Worm (Caenorhabditis elegans) whole organism, L4 larva: ENCODE data around the gene arrd-10.
A peak's percentile ranks its signal among the peaks of the same experiment; 100 is the strongest.

ENCODE experiments used
- D1046.2 ChIP-seq: fragments of 200-800 bp; sonication (Bioruptor generic); IDR thresholded peaks from 2 replicates; pipeline ENCODE4 v1.3.6; 2022; ENCODE audit warnings: missing genetic modification characterization, missing compliant biosample characterization
- F44E2.7 ChIP-seq: fragments of 200-800 bp; sonication (Bioruptor generic); IDR thresholded peaks from 2 replicates; pipeline ENCODE4 v2.1.2; 2022; ENCODE audit warnings: missing genetic modification characterization, missing compliant biosample characterization
- F49E8.2 ChIP-seq: sonication (generic microtip); optimal IDR thresholded peaks from 2 replicates; lab custom pipeline; 2016; ENCODE audit warnings: missing compliant biosample characterization, mild to moderate bottlenecking, missing genetic modification characterization, borderline replicate concordance
- R02D3.7 ChIP-seq: fragments of 150-350 bp; sonication (generic microtip); optimal IDR thresholded peaks from 3 replicates; lab custom pipeline; 2014; ENCODE audit warnings: missing biosample characterization, missing genetic modification characterization
- T26A8.4 ChIP-seq: fragments of 200-800 bp; sonication (Bioruptor generic); IDR thresholded peaks from 2 replicates; pipeline ENCODE4 v1.3.6; 2022; ENCODE audit warnings: missing genetic modification characterization, missing compliant biosample characterization
- aha-1 ChIP-seq: fragments of 150-350 bp; peaks from one replicate; lab custom pipeline; 2014; ENCODE audit warnings: missing biosample characterization, missing genetic modification characterization
- arid-1 ChIP-seq: fragments of 200-800 bp; sonication (Bioruptor generic); conservative IDR thresholded peaks from 2 replicates; pipeline ENCODE4 v1.3.6; 2022; ENCODE audit warnings: missing genetic modification reagents, missing genetic modification characterization, missing compliant biosample characterization
- ceh-62 ChIP-seq: sonication (generic microtip); optimal IDR thresholded peaks from 2 replicates; lab custom pipeline; 2017; ENCODE audit warnings: missing biosample characterization, missing genetic modification characterization
- cey-2 ChIP-seq: sonication (generic microtip); optimal IDR thresholded peaks from 3 replicates; lab custom pipeline; 2017; ENCODE audit warnings: missing genetic modification characterization, mild to moderate bottlenecking, missing compliant biosample characterization, antibody characterized with exemption, borderline replicate concordance; ENCODE audit not compliant: insufficient read depth
- daf-19 ChIP-seq: fragments of 200-800 bp; sonication (Bioruptor generic); conservative IDR thresholded peaks from 2 replicates; pipeline ENCODE4 v1.3.6; 2022; ENCODE audit warnings: missing genetic modification characterization, missing compliant biosample characterization
- daf-8 ChIP-seq: fragments of 200-800 bp; sonication (Bioruptor generic); IDR thresholded peaks from 2 replicates; pipeline ENCODE4 v1.3.6; 2022; ENCODE audit warnings: missing genetic modification characterization, missing compliant biosample characterization
- dmd-8 ChIP-seq: fragments of 200-800 bp; sonication (Bioruptor generic); IDR thresholded peaks from 2 replicates; pipeline ENCODE4 v1.3.6; 2022; ENCODE audit warnings: missing genetic modification characterization, missing compliant biosample characterization
- fos-1 ChIP-seq: fragments of 150-350 bp; optimal IDR thresholded peaks from 2 replicates; lab custom pipeline; 2014; ENCODE audit warnings: missing biosample characterization, missing genetic modification characterization
- hlh-30 ChIP-seq: sonication (generic microtip); optimal IDR thresholded peaks from 2 replicates; lab custom pipeline; 2017; ENCODE audit warnings: antibody characterized with exemption, mild to moderate bottlenecking, missing genetic modification characterization, missing compliant biosample characterization; ENCODE audit not compliant: insufficient read depth
- jun-1 ChIP-seq: fragments of 150-350 bp; optimal IDR thresholded peaks from 2 replicates; lab custom pipeline; 2014; ENCODE audit warnings: missing biosample characterization, missing genetic modification reagents, missing genetic modification characterization
- lim-7 ChIP-seq: fragments of 200-800 bp; sonication (Bioruptor generic); IDR thresholded peaks from 2 replicates; pipeline ENCODE4 v1.3.6; 2022; ENCODE audit warnings: missing genetic modification characterization, missing compliant biosample characterization
- lin-15B ChIP-seq: fragments of 150-350 bp; sonication (generic microtip); optimal IDR thresholded peaks from 3 replicates; lab custom pipeline; 2014; ENCODE audit warnings: missing biosample characterization, missing genetic modification characterization
- lir-3 ChIP-seq: sonication (generic microtip); optimal IDR thresholded peaks from 2 replicates; lab custom pipeline; 2016; ENCODE audit warnings: mild to moderate bottlenecking, missing genetic modification characterization, missing compliant biosample characterization
- madf-5 ChIP-seq, 2 experiments: fragments of 200-800 bp; sonication (Bioruptor generic); IDR thresholded peaks; 2 replicates each; pipeline ENCODE4 v1.3.6; 2022; ENCODE audit warnings: missing compliant biosample characterization in 2 of 2, missing genetic modification characterization in 2 of 2
- mdl-1 ChIP-seq, 2 experiments: fragments of 150-350 bp in 1 of 2; sonication (generic microtip) in 1 of 2; optimal IDR thresholded peaks; 2 replicates each; lab custom pipeline; 2014 to 2017; ENCODE audit warnings: missing biosample characterization in 2 of 2, missing genetic modification characterization in 2 of 2
- nhr-10 ChIP-seq: fragments of 150-350 bp; optimal IDR thresholded peaks from 2 replicates; lab custom pipeline; 2014; ENCODE audit warnings: missing biosample characterization, missing genetic modification characterization
- nhr-102 ChIP-seq: sonication (generic microtip); optimal IDR thresholded peaks from 2 replicates; lab custom pipeline; 2016; ENCODE audit warnings: mild to moderate bottlenecking, missing genetic modification characterization, moderate library complexity, missing compliant biosample characterization
- nhr-237 ChIP-seq: sonication (generic microtip); optimal IDR thresholded peaks from 2 replicates; lab custom pipeline; 2017; ENCODE audit warnings: missing biosample characterization, missing genetic modification characterization
- nhr-48 ChIP-seq: sonication (generic microtip); optimal IDR thresholded peaks from 2 replicates; lab custom pipeline; 2016; ENCODE audit warnings: mild to moderate bottlenecking, missing genetic modification characterization, missing compliant biosample characterization
- nhr-77 ChIP-seq: fragments of 150-350 bp; optimal IDR thresholded peaks from 2 replicates; lab custom pipeline; 2014; ENCODE audit warnings: missing biosample characterization, missing genetic modification characterization
- set-16 ChIP-seq: fragments of 200-800 bp; sonication (Bioruptor generic); IDR thresholded peaks from 2 replicates; pipeline ENCODE4 v1.3.6; 2022; ENCODE audit warnings: missing genetic modification reagents, missing genetic modification characterization, missing compliant biosample characterization
- snpc-1.2 ChIP-seq: fragments of 200-800 bp; sonication (Bioruptor generic); IDR thresholded peaks from 2 replicates; pipeline ENCODE4 v1.3.6; 2022; ENCODE audit warnings: missing genetic modification reagents, missing genetic modification characterization, missing compliant biosample characterization
- tag-97 ChIP-seq: fragments of 200-800 bp; sonication (Bioruptor generic); IDR thresholded peaks from 2 replicates; pipeline ENCODE4 v1.3.6; 2022; ENCODE audit warnings: missing genetic modification characterization, missing compliant biosample characterization
- unc-130 ChIP-seq: sonication (generic microtip); optimal IDR thresholded peaks from 2 replicates; lab custom pipeline; 2016; ENCODE audit warnings: missing genetic modification reagents, missing genetic modification characterization, missing compliant biosample characterization
- unc-39 ChIP-seq: sonication (generic microtip); optimal IDR thresholded peaks from 2 replicates; lab custom pipeline; 2017; ENCODE audit warnings: missing biosample characterization, missing genetic modification characterization
- unc-62 ChIP-seq, 3 experiments: fragments of 150-350 bp in 1 of 3; sonication (generic microtip); optimal IDR thresholded peaks in 2 of 3; peaks in 1 of 3; 1 replicate in 1 of 3; 2 replicates in 2 of 3; lab custom pipeline; 2014 to 2017; ENCODE audit warnings: missing biosample characterization in 3 of 3, missing genetic modification characterization in 3 of 3, missing genetic modification reagents in 3 of 3, missing genotype in 1 of 3
- zag-1 ChIP-seq: fragments of 150-350 bp; optimal IDR thresholded peaks from 2 replicates; lab custom pipeline; 2014; ENCODE audit warnings: missing biosample characterization, missing genetic modification characterization
- zfp-2 ChIP-seq: sonication (generic microtip); optimal IDR thresholded peaks from 2 replicates; lab custom pipeline; 2016; ENCODE audit warnings: mild to moderate bottlenecking, missing genetic modification characterization, missing compliant biosample characterization
- ztf-11 ChIP-seq: fragments of 150-350 bp; optimal IDR thresholded peaks from 2 replicates; lab custom pipeline; 2014; ENCODE audit warnings: missing biosample characterization, missing genetic modification characterization

Gene arrd-10

DNA sequence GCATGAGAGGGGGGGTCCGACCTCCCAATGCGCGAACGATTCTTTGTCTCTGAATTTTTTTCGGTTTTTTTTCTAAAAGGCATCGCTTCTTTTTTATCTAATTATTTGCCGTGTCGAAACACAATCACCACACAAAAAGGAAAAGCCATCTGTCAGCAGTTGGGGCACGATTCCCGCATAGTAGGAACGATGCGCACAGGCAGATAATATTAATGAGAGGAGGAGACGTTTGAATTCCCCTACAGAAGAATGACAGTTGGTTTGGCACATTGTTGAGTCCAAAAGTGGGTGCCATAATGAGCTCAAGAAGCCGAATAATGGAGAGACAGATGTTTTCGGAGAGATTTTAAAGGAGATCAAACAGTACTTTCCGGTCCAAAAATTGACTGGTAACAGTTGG lies 44.8 kb downstream of the arrd-10 start:
- TF ChIP-seq arid-1 (GFP tag; lab: Robert Waterston, UW) (no peak), zfp-2 (tag; lab: Kevin White, UChicago) (no peak), lim-7 (no peak), tag-97 (GFP tag; lab: Robert Waterston, UW) (no peak), hlh-30 (tag; lab: Kevin White, UChicago) (no peak), madf-5 (GFP tag; IDR thresholded peaks at IDR 0.05; lab: Robert Waterston, UW) (no peak), unc-130 (GFP tag; lab: Kevin White, UChicago) (no peak)

ce11 chrII:12985813-12986212 lies 45.9 kb downstream of the arrd-10 start:
- TF ChIP-seq ceh-62 (tag; lab: Kevin White, UChicago) (no peak), nhr-102 (no peak), mdl-1 (tag; optimal IDR thresholded peaks at IDR 0.05; lab: Kevin White, UChicago) (no peak), nhr-77 (no peak), lir-3 (tag; lab: Kevin White, UChicago) (no peak), daf-8 (no peak), daf-19 (GFP tag; lab: Robert Waterston, UW) (no peak)

ce11 chrII:12987799-12988198 lies 47.9 kb downstream of the arrd-10 start:
- TF ChIP-seq unc-39 (tag; lab: Kevin White, UChicago) (no peak), zfp-2 (tag; lab: Kevin White, UChicago) (no peak), hlh-30 (tag; lab: Kevin White, UChicago) (no peak), F44E2.7 (no peak), fos-1 (tag; lab: Kevin White, UChicago) (no peak), nhr-48 (tag; lab: Kevin White, UChicago) (no peak), ztf-11 (tag; lab: Kevin White, UChicago) (no peak), set-16 (GFP tag; lab: Robert Waterston, UW) (peak; percentile 85), nhr-237 (tag; lab: Kevin White, UChicago) (no peak), D1046.2 (GFP tag; lab: Robert Waterston, UW) (no peak), T26A8.4 (GFP tag; lab: Robert Waterston, UW) (no peak), zag-1 (tag; lab: Kevin White, UChicago) (no peak), unc-62 (GFP tag; optimal IDR thresholded peaks at IDR 0.05 in 1 of 2; lab: Kevin White, UChicago) (peak in 1 of 2 experiments; percentile 92), unc-62 (tag; optimal IDR thresholded peaks at IDR 0.05; lab: Kevin White, UChicago) (no peak), snpc-1.2 (no peak), dmd-8 (no peak)

- TF ChIP-seq daf-19 (GFP tag; lab: Robert Waterston, UW) (0 out of 2 replicates have a peak, but pooled peaks have one; percentile 22), lin-15B (tag; lab: Kevin White, UChicago) (no peak), F49E8.2 (no peak), aha-1 (tag; lab: Kevin White, UChicago) (peak; percentile 86), jun-1 (tag; lab: Kevin White, UChicago) (no peak)
These were observed 50.3 kb downstream of the arrd-10 start for ce11 chrII:12990191-12990590.

DNA sequence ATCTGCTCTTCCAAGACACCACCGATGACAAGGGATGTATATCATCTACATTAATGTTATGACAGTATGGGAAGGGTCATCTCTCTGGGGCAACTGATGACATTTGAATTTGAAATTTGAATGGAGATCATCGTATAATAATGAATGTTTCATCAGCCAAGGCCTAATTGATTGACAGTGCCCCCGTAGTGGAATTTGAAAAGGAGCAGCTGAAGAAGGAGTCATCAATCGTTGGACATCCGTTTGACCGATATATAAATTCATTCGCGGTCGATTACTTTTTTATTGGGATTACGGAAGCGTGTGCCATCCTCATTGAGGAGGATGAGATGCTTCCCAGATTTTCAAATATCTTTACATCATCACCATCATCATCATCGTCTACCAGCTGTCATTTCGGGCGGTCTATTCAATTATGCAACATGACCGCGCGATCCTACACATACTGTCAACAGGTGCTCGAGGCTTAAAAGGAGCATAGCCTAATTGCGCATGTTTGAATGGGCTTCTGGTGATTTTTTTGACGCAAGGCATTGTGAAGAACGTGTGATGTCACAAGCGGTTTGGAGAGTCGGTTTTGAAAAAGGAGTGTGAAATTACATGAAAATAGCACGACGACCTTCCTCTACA lies 51.2 kb downstream of the arrd-10 start:
- TF ChIP-seq unc-62 (GFP tag; optimal IDR thresholded peaks at IDR 0.05 in 1 of 2; lab: Kevin White, UChicago) (peak in 1 of 2 experiments; percentile 52), unc-62 (tag; optimal IDR thresholded peaks at IDR 0.05; lab: Kevin White, UChicago) (no peak), R02D3.7 (tag; lab: Kevin White, UChicago) (no peak), cey-2 (no peak), hlh-30 (tag; lab: Kevin White, UChicago) (no peak), nhr-10 (tag; lab: Kevin White, UChicago) (no peak)
